Worm (Caenorhabditis elegans) whole organism, L1 larva: ENCODE results near the gene srg-45.

ENCODE experiments used
- C16A3.4 ChIP-seq: fragments of 150-350 bp; optimal IDR thresholded peaks from 2 replicates; lab custom pipeline; 2014; ENCODE audit warnings: missing biosample characterization, missing genetic modification characterization
- aha-1 ChIP-seq: fragments of 150-350 bp; optimal IDR thresholded peaks from 2 replicates; lab custom pipeline; 2014; ENCODE audit warnings: missing biosample characterization, missing genetic modification characterization
- blmp-1 ChIP-seq: fragments of 150-350 bp; optimal IDR thresholded peaks from 2 replicates; lab custom pipeline; 2014; ENCODE audit warnings: missing biosample characterization, missing genetic modification characterization
- ceh-8 ChIP-seq: fragments of 200-800 bp; sonication (Bioruptor generic); optimal IDR thresholded peaks from 2 replicates; lab custom pipeline; 2018; ENCODE audit warnings: mild to moderate bottlenecking, missing genetic modification characterization, moderate library complexity, missing compliant biosample characterization
- ces-1 ChIP-seq: fragments of 150-350 bp; optimal IDR thresholded peaks from 2 replicates; lab custom pipeline; 2014; ENCODE audit warnings: missing biosample characterization, missing genetic modification reagents, missing genetic modification characterization
- dsc-1 ChIP-seq: sonication (generic microtip); optimal IDR thresholded peaks from 2 replicates; lab custom pipeline; 2016; ENCODE audit warnings: mild to moderate bottlenecking, missing genetic modification characterization, missing compliant biosample characterization
- efl-1 ChIP-seq, 4 experiments: fragments of 150-350 bp; optimal IDR thresholded peaks in 3 of 4; peaks in 1 of 4; 1 replicate in 1 of 4; 2 replicates in 3 of 4; lab custom pipeline; 2014; ENCODE audit warnings: missing biosample characterization in 2 of 4, missing genetic modification characterization in 2 of 4, missing genetic modification reagents in 2 of 4
- efl-3 ChIP-seq: fragments of 200-800 bp; sonication (Bioruptor generic); optimal IDR thresholded peaks from 2 replicates; lab custom pipeline; 2018; ENCODE audit warnings: mild to moderate bottlenecking, missing genetic modification characterization, missing compliant biosample characterization
- elt-2 ChIP-seq: sonication (generic microtip); optimal IDR thresholded peaks from 2 replicates; lab custom pipeline; 2016; ENCODE audit warnings: missing genetic modification characterization, mild to moderate bottlenecking, inconsistent platforms, missing compliant biosample characterization, missing genetic modification reagents
- elt-3 ChIP-seq, 6 experiments: fragments of 150-350 bp in 1 of 6; sonication (generic microtip); optimal IDR thresholded peaks; 2 replicates each; lab custom pipeline; 2017 to 2018; ENCODE audit warnings: missing biosample characterization in 6 of 6, missing genetic modification characterization in 6 of 6, inconsistent platforms in 1 of 6
- ets-5 ChIP-seq: fragments of 200-800 bp; sonication (Bioruptor generic); IDR thresholded peaks from 2 replicates; pipeline ENCODE4 v1.3.6; 2022; ENCODE audit warnings: missing genetic modification characterization, missing compliant biosample characterization
- grh-1 ChIP-seq: fragments of 200-800 bp; sonication (Bioruptor generic); IDR thresholded peaks from 2 replicates; pipeline ENCODE4 v1.3.6; 2022; ENCODE audit warnings: missing genetic modification reagents, missing genetic modification characterization, missing compliant biosample characterization
- hlh-17 ChIP-seq: fragments of 200-800 bp; sonication (Bioruptor generic); optimal IDR thresholded peaks from 2 replicates; lab custom pipeline; 2018; ENCODE audit warnings: missing genetic modification characterization, mild to moderate bottlenecking, missing compliant biosample characterization, moderate library complexity, borderline replicate concordance
- irx-1 ChIP-seq: sonication (generic microtip); optimal IDR thresholded peaks from 2 replicates; lab custom pipeline; 2016; ENCODE audit warnings: missing genetic modification characterization, missing compliant biosample characterization
- isw-1 ChIP-seq: fragments of 200-800 bp; sonication (Bioruptor generic); IDR thresholded peaks from 2 replicates; pipeline ENCODE4 v1.3.6; 2022; ENCODE audit warnings: missing genetic modification characterization, missing compliant biosample characterization
- jun-1 ChIP-seq: fragments of 150-350 bp; optimal IDR thresholded peaks from 2 replicates; lab custom pipeline; 2014; ENCODE audit warnings: missing biosample characterization, missing genetic modification reagents, missing genetic modification characterization
- lin-14 ChIP-seq: fragments of 200-800 bp; sonication (Bioruptor generic); optimal IDR thresholded peaks from 2 replicates; lab custom pipeline; 2018; ENCODE audit warnings: mild to moderate bottlenecking, missing genetic modification characterization, moderate library complexity, missing compliant biosample characterization
- lin-35 ChIP-seq, 2 experiments: fragments of 150-350 bp; optimal IDR thresholded peaks; 2 replicates each; lab custom pipeline; 2014; ENCODE audit warnings: missing biosample characterization in 2 of 2, missing genetic modification characterization in 2 of 2, missing genetic modification reagents in 2 of 2
- lin-39 ChIP-seq: fragments of 150-350 bp; optimal IDR thresholded peaks from 2 replicates; lab custom pipeline; 2014; ENCODE audit warnings: missing biosample characterization, missing genetic modification reagents, missing genetic modification characterization
- lir-3 ChIP-seq: sonication (generic microtip); optimal IDR thresholded peaks from 2 replicates; lab custom pipeline; 2016; ENCODE audit warnings: mild to moderate bottlenecking, missing genetic modification characterization, moderate library complexity, missing compliant biosample characterization; ENCODE audit not compliant: poor library complexity
- lsy-2 ChIP-seq, 2 experiments: fragments of 150-350 bp; optimal IDR thresholded peaks; 2 replicates each; lab custom pipeline; 2014; ENCODE audit warnings: missing biosample characterization in 2 of 2, missing genetic modification characterization in 2 of 2
- mab-9 ChIP-seq: fragments of 200-800 bp; sonication (Bioruptor generic); IDR thresholded peaks from 2 replicates; pipeline ENCODE4 v1.3.6; 2022; ENCODE audit warnings: missing genetic modification reagents, missing genetic modification characterization, missing compliant biosample characterization
- mdl-1 ChIP-seq, 2 experiments: fragments of 150-350 bp; optimal IDR thresholded peaks; 2 replicates each; lab custom pipeline; 2014 to 2017; ENCODE audit warnings: missing biosample characterization in 2 of 2, missing genetic modification characterization in 2 of 2, inconsistent platforms in 1 of 2
- mep-1 ChIP-seq: fragments of 150-350 bp; optimal IDR thresholded peaks from 2 replicates; lab custom pipeline; 2014; ENCODE audit warnings: missing biosample characterization, missing genetic modification characterization
- nhr-19 ChIP-seq: fragments of 200-800 bp; sonication (Bioruptor generic); conservative IDR thresholded peaks from 2 replicates; pipeline ENCODE4 v1.3.6; 2022; ENCODE audit warnings: missing genetic modification characterization, missing compliant biosample characterization
- nhr-20 ChIP-seq: sonication (generic microtip); optimal IDR thresholded peaks from 2 replicates; lab custom pipeline; 2016; ENCODE audit warnings: mild to moderate bottlenecking, missing genetic modification characterization, missing compliant biosample characterization
- nhr-237 ChIP-seq: fragments of 150-350 bp; optimal IDR thresholded peaks from 2 replicates; lab custom pipeline; 2014; ENCODE audit warnings: missing biosample characterization, missing genetic modification characterization
- nhr-47 ChIP-seq: sonication (generic microtip); optimal IDR thresholded peaks from 2 replicates; lab custom pipeline; 2016; ENCODE audit warnings: mild to moderate bottlenecking, missing genetic modification characterization, moderate library complexity, missing compliant biosample characterization
- nhr-71 ChIP-seq: sonication (generic microtip); optimal IDR thresholded peaks from 2 replicates; lab custom pipeline; 2016; ENCODE audit warnings: mild to moderate bottlenecking, missing genetic modification characterization, moderate library complexity, missing compliant biosample characterization
- nhr-77 ChIP-seq: fragments of 150-350 bp; optimal IDR thresholded peaks from 2 replicates; lab custom pipeline; 2014; ENCODE audit warnings: missing biosample characterization, missing genetic modification characterization
- nhr-85 ChIP-seq: sonication (generic microtip); peaks from one replicate; lab custom pipeline; 2016; ENCODE audit warnings: missing genetic modification characterization, inconsistent platforms, missing compliant biosample characterization
- rnt-1 ChIP-seq: sonication (generic microtip); optimal IDR thresholded peaks from 2 replicates; lab custom pipeline; 2016; ENCODE audit warnings: mild to moderate bottlenecking, missing genetic modification characterization, moderate library complexity, missing compliant biosample characterization
- skn-1 ChIP-seq: fragments of 150-350 bp; optimal IDR thresholded peaks from 2 replicates; lab custom pipeline; 2014; ENCODE audit warnings: missing biosample characterization, missing genetic modification characterization
- snu-23 ChIP-seq: sonication (generic microtip); optimal IDR thresholded peaks from 2 replicates; lab custom pipeline; 2016; ENCODE audit warnings: missing genetic modification characterization, missing compliant biosample characterization
- sox-4 ChIP-seq: sonication (generic microtip); optimal IDR thresholded peaks from 2 replicates; lab custom pipeline; 2016; ENCODE audit warnings: missing genetic modification characterization, missing compliant biosample characterization
- sptf-1 ChIP-seq: fragments of 150-350 bp; optimal IDR thresholded peaks from 2 replicates; lab custom pipeline; 2014; ENCODE audit warnings: missing biosample characterization, missing genetic modification characterization
- tbx-2 ChIP-seq: sonication (generic microtip); optimal IDR thresholded peaks from 2 replicates; lab custom pipeline; 2016; ENCODE audit warnings: missing genetic modification characterization, missing compliant biosample characterization
- tlp-1 ChIP-seq: fragments of 150-350 bp; optimal IDR thresholded peaks from 2 replicates; lab custom pipeline; 2014; ENCODE audit warnings: missing biosample characterization, missing genetic modification characterization
- unc-130 ChIP-seq: fragments of 150-350 bp; optimal IDR thresholded peaks from 2 replicates; lab custom pipeline; 2017; ENCODE audit warnings: missing biosample characterization, missing genetic modification characterization, inconsistent platforms
- unc-62 ChIP-seq: fragments of 150-350 bp; optimal IDR thresholded peaks from 2 replicates; lab custom pipeline; 2014; ENCODE audit warnings: missing biosample characterization, missing genetic modification reagents, missing genetic modification characterization
- unc-86 ChIP-seq: sonication (generic microtip); optimal IDR thresholded peaks from 2 replicates; lab custom pipeline; 2016; ENCODE audit warnings: missing genetic modification characterization, missing compliant biosample characterization
- unc-98 ChIP-seq: fragments of 200-800 bp; sonication (Bioruptor generic); IDR thresholded peaks from 2 replicates; pipeline ENCODE4 v1.3.6; 2022; ENCODE audit warnings: missing genetic modification characterization, missing compliant biosample characterization
- ztf-11 ChIP-seq, 2 experiments: sonication (generic microtip); optimal IDR thresholded peaks; 2 replicates each; lab custom pipeline; 2016 to 2017; ENCODE audit warnings: missing genetic modification characterization in 2 of 2, missing biosample characterization in 1 of 2, missing compliant biosample characterization in 1 of 2

srg-45 gene

DNA sequence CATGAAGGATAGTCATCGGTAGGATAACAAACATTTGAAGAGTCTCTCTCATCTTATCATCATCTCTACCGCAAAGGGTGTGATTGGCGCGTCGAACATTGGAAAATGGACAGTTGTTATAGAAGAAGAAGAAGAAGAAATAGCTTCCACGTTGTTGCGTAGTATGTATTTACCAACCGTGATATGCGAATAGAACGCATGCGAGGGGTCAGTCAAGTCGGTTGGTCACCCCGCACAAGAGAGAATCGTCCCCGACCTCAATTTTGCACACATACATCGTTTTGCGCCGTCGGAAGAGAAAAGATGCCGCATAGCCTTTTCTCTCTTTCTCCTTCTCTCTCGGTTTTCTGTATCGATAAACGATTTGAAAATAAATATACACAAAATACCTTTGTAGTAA, 12.3 kb upstream of the srg-45 start:
- no peak for TF ChIP-seq ces-1 (GFP tag; lab: Kevin White, UChicago)
- no peak for TF ChIP-seq isw-1 (GFP tag; lab: Robert Waterston, UW)
- no peak for TF ChIP-seq efl-3 (GFP tag; lab: Kevin White, UChicago)
- no peak for TF ChIP-seq tlp-1 (tag; lab: Kevin White, UChicago)
- TF ChIP-seq unc-130 (tag; lab: Kevin White, UChicago): no peak
- peak; percentile 17 for TF ChIP-seq blmp-1 (tag; lab: Kevin White, UChicago)
- no peak for TF ChIP-seq dsc-1 (tag; lab: Kevin White, UChicago)
- peak in 1 of 2 experiments; percentile 10 for TF ChIP-seq lin-35 (GFP tag; optimal IDR thresholded peaks at IDR 0.05; lab: Kevin White, UChicago)
- TF ChIP-seq efl-1 (optimal IDR thresholded peaks at IDR 0.05; lab: Kevin White, UChicago): no peak
- TF ChIP-seq efl-1 (GFP tag; optimal IDR thresholded peaks at IDR 0.05 in 1 of 2; lab: Kevin White, UChicago): peak in 1 of 2 experiments; percentile 87

DNA sequence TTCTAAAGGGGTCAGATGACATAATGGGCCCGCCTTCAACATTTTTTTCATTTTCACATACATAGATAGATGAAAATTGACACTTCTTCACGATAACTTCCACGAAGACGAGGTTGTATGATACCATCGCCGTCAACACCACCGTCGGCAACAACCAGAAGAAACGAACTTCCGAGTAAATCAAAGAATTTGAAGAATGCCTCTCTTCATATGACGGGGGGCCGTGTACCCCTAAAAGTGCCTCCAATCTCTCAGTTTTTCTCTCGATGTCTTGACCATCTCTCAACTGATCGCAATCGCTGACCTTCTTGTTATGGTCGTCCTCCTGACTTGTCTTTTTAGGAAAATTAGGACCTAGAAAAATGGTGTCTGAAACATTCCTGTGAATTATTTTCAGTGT, 11.8 kb upstream of the srg-45 start:
- TF ChIP-seq mep-1 (tag; lab: Kevin White, UChicago) (peak; percentile 16), unc-130 (tag; lab: Kevin White, UChicago) (peak; percentile 2), lin-39 (tag; lab: Kevin White, UChicago) (no peak), lsy-2 (tag; optimal IDR thresholded peaks at IDR 0.05; lab: Kevin White, UChicago) (peak in 1 of 2 experiments; percentile 48), grh-1 (GFP tag; lab: Robert Waterston, UW) (peak; percentile 32; the same call in 1 of the 2 replicates), lin-14 (GFP tag; lab: Kevin White, UChicago) (peak; percentile 56), nhr-19 (GFP tag; lab: Robert Waterston, UW) (no peak; the same call in 1 of the 2 replicates), nhr-71 (tag; lab: Kevin White, UChicago) (peak; percentile 49), ceh-8 (GFP tag; lab: Kevin White, UChicago) (no peak), nhr-237 (no peak), tbx-2 (peak; percentile 15), skn-1 (tag; lab: Kevin White, UChicago) (no peak), C16A3.4 (no peak), snu-23 (GFP tag; lab: Kevin White, UChicago) (peak; percentile 33), rnt-1 (tag; lab: Kevin White, UChicago) (peak; percentile 25), ztf-11 (tag; optimal IDR thresholded peaks at IDR 0.05; lab: Kevin White, UChicago) (no peak), aha-1 (tag; lab: Kevin White, UChicago) (no peak), nhr-77 (tag; lab: Kevin White, UChicago) (no peak), nhr-85 (peak; percentile 96), blmp-1 (tag; lab: Kevin White, UChicago) (peak; percentile 38), efl-3 (GFP tag; lab: Kevin White, UChicago) (peak; percentile 39), unc-98 (GFP tag; lab: Robert Waterston, UW) (no peak), unc-62 (GFP tag; lab: Kevin White, UChicago) (no peak), nhr-47 (peak; percentile 2), nhr-20 (tag; lab: Kevin White, UChicago) (peak; percentile 36), irx-1 (peak; percentile 25), elt-3 (tag; optimal IDR thresholded peaks at IDR 0.05; lab: Kevin White, UChicago) (peak in 1 of 6 experiments; percentile 40), lin-35 (GFP tag; optimal IDR thresholded peaks at IDR 0.05; lab: Kevin White, UChicago) (peak in 1 of 2 experiments; percentile 23), lir-3 (no peak), unc-86 (tag; lab: Kevin White, UChicago) (no peak)
- TF ChIP-seq, all 84 proteins: peak for 17

- TF ChIP-seq hlh-17 (GFP tag; lab: Kevin White, UChicago) (no peak), ets-5 (GFP tag; lab: Robert Waterston, UW) (no peak), mab-9 (GFP tag; lab: Robert Waterston, UW) (no peak), unc-98 (GFP tag; lab: Robert Waterston, UW) (no peak), elt-2 (tag; lab: Kevin White, UChicago) (peak; percentile 65), jun-1 (tag; lab: Kevin White, UChicago) (no peak), sox-4 (tag; lab: Kevin White, UChicago) (no peak), efl-3 (GFP tag; lab: Kevin White, UChicago) (no peak), lin-35 (GFP tag; optimal IDR thresholded peaks at IDR 0.05; lab: Kevin White, UChicago) (peak in 1 of 2 experiments; percentile 7), sptf-1 (no peak), mdl-1 (tag; optimal IDR thresholded peaks at IDR 0.05; lab: Kevin White, UChicago) (no peak)
Measured at ce11 chrV:12296122-12296521, 11.2 kb upstream of the srg-45 start.
